Worm (Caenorhabditis elegans): Measurements from ENCODE around the gene got-1.2.

- no peak for TF ChIP-seq F13H6.1 (tag; optimal IDR thresholded peaks at IDR 0.05)
- no peak for TF ChIP-seq unc-55 (GFP tag; optimal IDR thresholded peaks at IDR 0.05)
- no peak for TF ChIP-seq nfya-1 (tag; optimal IDR thresholded peaks at IDR 0.05)
- no peak for TF ChIP-seq nhr-11 (tag; optimal IDR thresholded peaks at IDR 0.05)
- TF ChIP-seq C38D4.7 (GFP tag; optimal IDR thresholded peaks at IDR 0.05), result no peak
- TF ChIP-seq pros-1 (tag; optimal IDR thresholded peaks at IDR 0.05), result no peak
- no peak for TF ChIP-seq pag-3 (tag; optimal IDR thresholded peaks at IDR 0.05; ENCODE audit: borderline replicate concordance)
- TF ChIP-seq zip-5 (tag; optimal IDR thresholded peaks at IDR 0.05), result no peak
- no peak for TF ChIP-seq tbx-2 (tag; optimal IDR thresholded peaks at IDR 0.05)
- no peak for TF ChIP-seq ceh-45 (GFP tag; IDR thresholded peaks at IDR 0.05)
- TF ChIP-seq dve-1 (tag; optimal IDR thresholded peaks at IDR 0.05), result no peak
- TF ChIP-seq dmd-4 (tag; optimal IDR thresholded peaks at IDR 0.05; ENCODE audit: borderline replicate concordance), result no peak
- TF ChIP-seq madf-2 (tag; optimal IDR thresholded peaks at IDR 0.05), result no peak
Measured at ce11 chrX:16808526-16808925, 15.6 kb upstream of the got-1.2 start.
